Worm (Caenorhabditis elegans) whole organism, mixed stage, embryonic: ENCODE measurements around the gene kbp-2.

ENCODE experiments used
- blmp-1 ChIP-seq: fragments of 150-350 bp; optimal IDR thresholded peaks from 2 replicates; lab custom pipeline; 2014; ENCODE audit warnings: missing biosample characterization, missing genetic modification characterization
- ces-1 ChIP-seq: fragments of 150-350 bp; optimal IDR thresholded peaks from 2 replicates; lab custom pipeline; 2014; ENCODE audit warnings: missing biosample characterization, missing genetic modification reagents, missing genetic modification characterization
- elt-3 ChIP-seq: fragments of 150-350 bp; optimal IDR thresholded peaks from 2 replicates; lab custom pipeline; 2014; ENCODE audit warnings: missing biosample characterization, missing genetic modification characterization
- nhr-237 ChIP-seq: fragments of 150-350 bp; optimal IDR thresholded peaks from 2 replicates; lab custom pipeline; 2014; ENCODE audit warnings: missing biosample characterization, missing genetic modification characterization
- nhr-28 ChIP-seq: fragments of 150-350 bp; optimal IDR thresholded peaks from 2 replicates; lab custom pipeline; 2014; ENCODE audit warnings: missing biosample characterization, missing genetic modification characterization
- pha-4 ChIP-seq: fragments of 150-350 bp; optimal IDR thresholded peaks from 2 replicates; lab custom pipeline; 2018; ENCODE audit warnings: missing biosample characterization, missing genetic modification reagents, missing genetic modification characterization

DNA sequence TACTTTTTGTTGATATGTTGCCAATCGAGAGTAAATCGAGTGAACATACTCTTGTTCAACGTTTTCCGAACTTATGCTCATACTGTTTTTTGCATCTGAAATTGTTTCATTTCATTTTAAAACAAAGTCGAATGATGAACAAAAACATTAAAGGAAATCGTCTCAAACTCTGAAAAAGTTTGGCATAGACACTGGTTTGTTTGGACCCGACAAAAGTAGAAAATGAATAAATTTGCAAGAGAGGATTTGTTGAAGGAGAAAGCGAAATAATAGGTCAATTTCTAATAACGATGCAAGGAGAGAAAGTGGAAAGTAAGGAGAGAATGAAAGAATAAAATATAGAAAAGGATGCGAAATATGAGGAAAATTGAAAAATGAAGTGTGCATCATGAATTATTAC, 29.0 kb downstream of the kbp-2 start, which contains the start of gene C35D10.12:
- no peak for TF ChIP-seq blmp-1 (tag; lab: Kevin White, UChicago)
- no peak for TF ChIP-seq nhr-28 (tag; lab: Kevin White, UChicago)
- TF ChIP-seq ces-1 (GFP tag; lab: Kevin White, UChicago) = no peak
- TF ChIP-seq elt-3 (tag; lab: Kevin White, UChicago) = no peak
- TF ChIP-seq pha-4 (tag; lab: Kevin White, UChicago) = no peak
- no peak for TF ChIP-seq nhr-237 (tag; lab: Kevin White, UChicago)
